Worm (Caenorhabditis elegans): ENCODE measurements around the gene swt-4.

Gene swt-4

DNA sequence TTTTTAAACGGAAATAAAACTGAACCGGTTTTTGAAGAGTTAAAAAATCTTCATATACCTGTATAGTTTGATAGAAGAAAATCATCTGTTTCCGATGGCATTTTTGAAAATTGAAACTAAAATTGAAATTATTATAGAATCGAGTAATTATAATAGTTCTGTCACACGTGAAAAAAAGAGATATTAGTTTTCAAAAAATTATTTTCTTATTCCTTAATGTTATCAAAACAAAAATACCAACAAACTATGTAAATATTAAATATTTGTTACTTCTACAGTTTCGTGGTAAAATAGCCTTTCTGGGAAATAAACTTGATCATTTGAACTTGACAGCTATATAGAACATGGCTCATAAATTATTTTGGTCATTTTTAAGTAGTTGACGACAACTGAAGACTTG is at the start of gene swt-4:
swt-4 (minus strand) TSS at position 101 of the 400 bp plus-strand sequence.
- TF ChIP-seq nhr-28 (tag; optimal IDR thresholded peaks at IDR 0.05): no peak
- no peak for TF ChIP-seq hmg-11 (tag; optimal IDR thresholded peaks at IDR 0.05)
- no peak for TF ChIP-seq fos-1 (tag; optimal IDR thresholded peaks at IDR 0.05)
- TF ChIP-seq nhr-43 (tag; optimal IDR thresholded peaks at IDR 0.05; ENCODE audit: poor library complexity, severe bottlenecking): no peak
- TF ChIP-seq pqm-1 (tag; optimal IDR thresholded peaks at IDR 0.05): no peak
- no peak for TF ChIP-seq fkh-10 (GFP tag; optimal IDR thresholded peaks at IDR 0.05)
- no peak for TF ChIP-seq nhr-12 (tag; optimal IDR thresholded peaks at IDR 0.05)
- TF ChIP-seq nhr-77 (tag; optimal IDR thresholded peaks at IDR 0.05): no peak
- TF ChIP-seq ceh-28 (tag; optimal IDR thresholded peaks at IDR 0.05): no peak
- no peak for TF ChIP-seq snpc-4 (tag; optimal IDR thresholded peaks at IDR 0.05)
- no peak for TF ChIP-seq skn-1 (tag; optimal IDR thresholded peaks at IDR 0.05)
- no peak for TF ChIP-seq ceh-9 (tag; optimal IDR thresholded peaks at IDR 0.05)
- TF ChIP-seq ZK546.5 (tag; optimal IDR thresholded peaks at IDR 0.05): no peak
- no peak for TF ChIP-seq zag-1 (tag; optimal IDR thresholded peaks at IDR 0.05)
- no peak for TF ChIP-seq ceh-16 (tag; optimal IDR thresholded peaks at IDR 0.05)
- TF ChIP-seq elt-2 (tag; optimal IDR thresholded peaks at IDR 0.05): no peak
- TF ChIP-seq fkh-2 (tag; optimal IDR thresholded peaks at IDR 0.05): no peak

DNA sequence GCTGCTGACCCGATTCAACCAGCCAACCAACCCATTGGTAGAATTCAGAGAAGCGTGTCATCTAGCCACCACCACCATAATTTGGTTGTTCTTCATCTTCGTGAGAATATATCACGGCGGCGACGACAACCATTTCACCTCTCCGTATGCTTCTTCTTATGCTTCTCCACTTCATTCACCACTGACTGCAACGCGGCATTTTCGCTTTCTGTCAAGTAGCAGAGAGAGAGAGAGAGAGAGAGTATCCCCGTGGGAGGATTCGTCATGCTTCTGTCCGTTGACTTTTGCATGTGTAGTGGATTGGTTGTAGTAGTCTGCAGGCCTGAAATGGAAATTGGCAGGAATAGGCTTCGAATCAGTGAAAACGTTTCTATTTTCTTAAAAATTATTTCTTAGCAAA is 43.0 kb upstream of the swt-4 start:
- TF ChIP-seq snpc-4 (tag; optimal IDR thresholded peaks at IDR 0.05): no peak
- no peak for TF ChIP-seq fkh-10 (GFP tag; optimal IDR thresholded peaks at IDR 0.05)
- no peak for TF ChIP-seq daf-12 (tag; optimal IDR thresholded peaks at IDR 0.05)
- no peak for TF ChIP-seq elt-3 (tag; optimal IDR thresholded peaks at IDR 0.05)
- TF ChIP-seq unc-39 (tag; optimal IDR thresholded peaks at IDR 0.05): no peak
- no peak for TF ChIP-seq ZK546.5 (tag; optimal IDR thresholded peaks at IDR 0.05)
- no peak for TF ChIP-seq lin-39 (tag; optimal IDR thresholded peaks at IDR 0.05)
- TF ChIP-seq nhr-77 (tag; optimal IDR thresholded peaks at IDR 0.05): no peak
- TF ChIP-seq nhr-76 (tag; optimal IDR thresholded peaks at IDR 0.05): no peak
- TF ChIP-seq nhr-28 (tag; optimal IDR thresholded peaks at IDR 0.05): no peak
- TF ChIP-seq egl-27 (tag; optimal IDR thresholded peaks at IDR 0.05): no peak
- TF ChIP-seq nfya-1 (tag; optimal IDR thresholded peaks at IDR 0.05; ENCODE audit: insufficient read depth): no peak
- no peak for TF ChIP-seq ceh-28 (tag; optimal IDR thresholded peaks at IDR 0.05)
- TF ChIP-seq lin-15B (tag; optimal IDR thresholded peaks at IDR 0.05): no peak
- TF ChIP-seq hmg-11 (tag; optimal IDR thresholded peaks at IDR 0.05): no peak
- TF ChIP-seq elt-2 (tag; optimal IDR thresholded peaks at IDR 0.05): no peak
- no peak for TF ChIP-seq lsy-12 (tag; optimal IDR thresholded peaks at IDR 0.05)
- TF ChIP-seq ztf-4 (tag; optimal IDR thresholded peaks at IDR 0.05): no peak
- TF ChIP-seq aly-2 (tag; optimal IDR thresholded peaks at IDR 0.05): no peak

DNA sequence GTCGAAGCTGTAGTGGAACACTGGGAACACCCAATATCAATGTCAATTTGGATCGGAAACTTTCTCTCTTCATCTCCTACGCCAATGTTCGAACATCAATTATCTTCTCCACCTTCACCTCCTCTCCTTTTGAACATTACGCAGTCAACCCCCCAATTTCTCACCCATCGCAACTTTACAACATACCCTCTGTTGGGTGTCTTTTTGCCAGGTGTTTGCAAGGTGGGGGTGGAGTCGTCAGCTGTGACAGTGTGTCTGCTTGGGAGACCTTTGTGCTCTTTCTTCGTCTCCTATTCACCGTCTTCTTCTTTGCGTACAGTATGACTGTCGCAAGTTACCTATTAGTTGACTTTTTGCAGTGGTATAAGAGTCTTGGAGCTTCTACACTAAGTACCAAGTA is 37.7 kb upstream of the swt-4 start:
- TF ChIP-seq mml-1 (tag; optimal IDR thresholded peaks at IDR 0.05): no peak
- no peak for TF ChIP-seq nhr-77 (tag; optimal IDR thresholded peaks at IDR 0.05)
- TF ChIP-seq ceh-9 (tag; optimal IDR thresholded peaks at IDR 0.05): no peak
- no peak for TF ChIP-seq ztf-4 (tag; optimal IDR thresholded peaks at IDR 0.05)
- TF ChIP-seq ceh-16 (tag; optimal IDR thresholded peaks at IDR 0.05): no peak
- no peak for TF ChIP-seq nhr-23 (tag; optimal IDR thresholded peaks at IDR 0.05)
- TF ChIP-seq lsy-12 (tag; optimal IDR thresholded peaks at IDR 0.05): no peak
- no peak for TF ChIP-seq ceh-28 (tag; optimal IDR thresholded peaks at IDR 0.05)
- TF ChIP-seq unc-62 (GFP tag; optimal IDR thresholded peaks at IDR 0.05): no peak
- TF ChIP-seq skn-1 (tag; optimal IDR thresholded peaks at IDR 0.05): no peak
- TF ChIP-seq lin-15B (tag; optimal IDR thresholded peaks at IDR 0.05): no peak
- no peak for TF ChIP-seq unc-39 (tag; optimal IDR thresholded peaks at IDR 0.05)
- no peak for TF ChIP-seq R02D3.7 (tag; optimal IDR thresholded peaks at IDR 0.05)
- TF ChIP-seq snpc-4 (tag; optimal IDR thresholded peaks at IDR 0.05): no peak
- no peak for TF ChIP-seq nfya-1 (tag; optimal IDR thresholded peaks at IDR 0.05; ENCODE audit: insufficient read depth)
- no peak for TF ChIP-seq pqm-1 (tag; optimal IDR thresholded peaks at IDR 0.05)
- no peak for TF ChIP-seq ceh-82 (tag; optimal IDR thresholded peaks at IDR 0.05)
- TF ChIP-seq nhr-25 (tag; optimal IDR thresholded peaks at IDR 0.05): no peak
- no peak for TF ChIP-seq hmg-11 (tag; optimal IDR thresholded peaks at IDR 0.05)
- TF ChIP-seq nhr-67 (tag; optimal IDR thresholded peaks at IDR 0.05): no peak

DNA sequence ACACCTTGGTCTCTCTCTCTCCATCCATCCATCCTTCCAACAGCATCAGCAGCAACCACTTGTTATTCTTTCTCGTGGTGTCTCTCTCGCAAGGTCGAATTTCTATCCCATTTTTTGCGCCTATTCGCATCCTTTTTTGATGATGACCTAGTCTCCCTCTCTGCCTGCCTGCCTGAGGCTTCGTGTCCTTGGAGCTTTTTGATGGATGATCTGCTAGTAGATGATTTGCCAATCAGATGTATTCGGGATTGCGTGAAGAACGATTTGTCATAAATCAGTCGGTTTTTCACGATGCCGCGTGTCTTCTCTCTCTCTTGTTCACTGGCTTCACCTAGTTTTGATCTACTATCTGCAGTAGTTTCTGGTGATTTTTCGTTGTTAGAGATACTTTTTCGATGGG is 32.3 kb upstream of the swt-4 start:
- peak; percentile 8 for TF ChIP-seq nhr-23 (tag; optimal IDR thresholded peaks at IDR 0.05)
- TF ChIP-seq nhr-25 (tag; optimal IDR thresholded peaks at IDR 0.05): peak; percentile 57
- TF ChIP-seq lin-39 (tag; optimal IDR thresholded peaks at IDR 0.05): peak; percentile 37
- TF ChIP-seq nhr-76 (tag; optimal IDR thresholded peaks at IDR 0.05): no peak

Data from whole organism, L3 larva.